Worm (Caenorhabditis elegans) whole organism, young adult: Measurements from ENCODE around the gene ptp-5.1.

Experiments
- B0019.2 ChIP-seq: fragments of 200-800 bp; sonication (Bioruptor generic); conservative IDR thresholded peaks from 2 replicates; pipeline ENCODE4 v1.3.6; 2022; ENCODE audit warnings: missing genetic modification reagents, missing genetic modification characterization, missing compliant biosample characterization
- B0336.3 ChIP-seq: fragments of 200-800 bp; sonication (Bioruptor generic); IDR thresholded peaks from 2 replicates; pipeline ENCODE4 v1.3.6; 2022; ENCODE audit warnings: missing genetic modification characterization, missing compliant biosample characterization
- F23B12.7 ChIP-seq: sonication (generic microtip); optimal IDR thresholded peaks from 2 replicates; lab custom pipeline; 2017; ENCODE audit warnings: missing genetic modification characterization, mild to moderate bottlenecking, missing compliant biosample characterization, antibody characterized with exemption, moderate library complexity; ENCODE audit not compliant: insufficient read depth
- F37B4.10 ChIP-seq: fragments of 200-800 bp; sonication (Bioruptor generic); IDR thresholded peaks from 2 replicates; pipeline ENCODE4 v1.3.6; 2022; ENCODE audit warnings: missing genetic modification characterization, missing compliant biosample characterization
- F49E8.2 ChIP-seq: sonication (generic microtip); optimal IDR thresholded peaks from 3 replicates; lab custom pipeline; 2017; ENCODE audit warnings: missing genetic modification characterization, mild to moderate bottlenecking, missing compliant biosample characterization, antibody characterized with exemption, moderate library complexity; ENCODE audit not compliant: insufficient read depth
- F52B5.7 ChIP-seq: sonication (generic microtip); optimal IDR thresholded peaks from 2 replicates; lab custom pipeline; 2016; ENCODE audit warnings: mild to moderate bottlenecking, missing genetic modification characterization, missing compliant biosample characterization
- F57A8.1 ChIP-seq: fragments of 200-800 bp; sonication (Bioruptor generic); optimal IDR thresholded peaks from 2 replicates; lab custom pipeline; 2018; ENCODE audit warnings: mild to moderate bottlenecking, missing genetic modification characterization, moderate library complexity, missing compliant biosample characterization
- akir-1 ChIP-seq: fragments of 200-800 bp; sonication (Bioruptor generic); optimal IDR thresholded peaks from 2 replicates; lab custom pipeline; 2018; ENCODE audit warnings: mild to moderate bottlenecking, missing genetic modification characterization, moderate library complexity, missing compliant biosample characterization
- aptf-3 ChIP-seq: fragments of 200-800 bp; sonication (Bioruptor generic); IDR thresholded peaks from 2 replicates; pipeline ENCODE4 v1.3.6; 2022; ENCODE audit warnings: missing genetic modification characterization, missing compliant biosample characterization
- atf-7 ChIP-seq: sonication (generic microtip); optimal IDR thresholded peaks from 2 replicates; lab custom pipeline; 2017; ENCODE audit warnings: mild to moderate bottlenecking, missing genetic modification characterization, missing compliant biosample characterization
- attf-5 ChIP-seq: fragments of 200-800 bp; sonication (Bioruptor generic); optimal IDR thresholded peaks from 2 replicates; lab custom pipeline; 2018; ENCODE audit warnings: mild to moderate bottlenecking, missing genetic modification characterization, missing compliant biosample characterization
- bed-1 ChIP-seq: fragments of 200-800 bp; sonication (Bioruptor generic); IDR thresholded peaks from 2 replicates; pipeline ENCODE4 v1.3.6; 2022; ENCODE audit warnings: missing genetic modification reagents, missing genetic modification characterization, missing compliant biosample characterization
- bed-2 ChIP-seq: fragments of 200-800 bp; sonication (Bioruptor generic); IDR thresholded peaks from 2 replicates; pipeline ENCODE4 v1.3.6; 2022; ENCODE audit warnings: missing genetic modification reagents, missing genetic modification characterization, missing compliant biosample characterization
- ceh-79 ChIP-seq: sonication (generic microtip); optimal IDR thresholded peaks from 2 replicates; lab custom pipeline; 2017; ENCODE audit warnings: mild to moderate bottlenecking, missing genetic modification characterization, missing compliant biosample characterization
- ceh-91 ChIP-seq: fragments of 200-800 bp; sonication (Bioruptor generic); IDR thresholded peaks from 2 replicates; pipeline ENCODE4 v1.3.6; 2022; ENCODE audit warnings: missing genetic modification reagents, missing genetic modification characterization, missing compliant biosample characterization
- egl-18 ChIP-seq: fragments of 200-800 bp; sonication (Bioruptor generic); IDR thresholded peaks from 2 replicates; pipeline ENCODE4 v1.3.6; 2022; ENCODE audit warnings: missing genetic modification reagents, missing genetic modification characterization, missing compliant biosample characterization
- egl-44 ChIP-seq: fragments of 200-800 bp; sonication (Bioruptor generic); IDR thresholded peaks from 2 replicates; pipeline ENCODE4 v1.3.6; 2022; ENCODE audit warnings: missing genetic modification reagents, missing genetic modification characterization, missing compliant biosample characterization
- ekl-4 ChIP-seq: fragments of 200-800 bp; sonication (Bioruptor generic); IDR thresholded peaks from 2 replicates; pipeline ENCODE4 v1.3.6; 2022; ENCODE audit warnings: missing genetic modification reagents, missing genetic modification characterization, missing compliant biosample characterization
- ets-4 ChIP-seq: fragments of 200-800 bp; sonication (Bioruptor generic); optimal IDR thresholded peaks from 2 replicates; lab custom pipeline; 2018; ENCODE audit warnings: mild to moderate bottlenecking, missing genetic modification characterization, missing compliant biosample characterization
- him-1 ChIP-seq: sonication (generic microtip); optimal IDR thresholded peaks from 2 replicates; lab custom pipeline; 2016; ENCODE audit warnings: missing genotype, missing genetic modification reagents, missing genetic modification characterization, missing compliant biosample characterization
- hmg-1.2 ChIP-seq: fragments of 200-800 bp; sonication (Bioruptor generic); IDR thresholded peaks from 2 replicates; pipeline ENCODE4 v1.3.6; 2022; ENCODE audit warnings: missing genetic modification reagents, missing genetic modification characterization, missing compliant biosample characterization
- hrde-1 ChIP-seq: sonication (generic microtip); optimal IDR thresholded peaks from 2 replicates; lab custom pipeline; 2016; ENCODE audit warnings: missing genetic modification characterization, mild to moderate bottlenecking, missing compliant biosample characterization, moderate library complexity, missing genotype, missing genetic modification reagents, borderline replicate concordance
- let-526 ChIP-seq: fragments of 200-800 bp; sonication (Bioruptor generic); IDR thresholded peaks from 2 replicates; pipeline ENCODE4 v1.3.6; 2022; ENCODE audit warnings: missing genetic modification reagents, missing genetic modification characterization, missing compliant biosample characterization
- lir-1 ChIP-seq: fragments of 200-800 bp; sonication (Bioruptor generic); conservative IDR thresholded peaks from 2 replicates; pipeline ENCODE4 v1.3.6; 2022; ENCODE audit warnings: missing genetic modification reagents, missing genetic modification characterization, missing compliant biosample characterization
- lsy-27 ChIP-seq: sonication (generic microtip); optimal IDR thresholded peaks from 2 replicates; lab custom pipeline; 2017; ENCODE audit warnings: missing genetic modification characterization, mild to moderate bottlenecking, missing compliant biosample characterization, antibody characterized with exemption, missing genotype, borderline replicate concordance; ENCODE audit not compliant: insufficient read depth
- nfya-2 ChIP-seq: fragments of 200-800 bp; sonication (Bioruptor generic); IDR thresholded peaks from 2 replicates; pipeline ENCODE4 v1.3.6; 2022; ENCODE audit warnings: missing genetic modification reagents, missing genetic modification characterization, missing compliant biosample characterization
- nfyb-1 ChIP-seq: fragments of 200-800 bp; sonication (Bioruptor generic); IDR thresholded peaks from 2 replicates; pipeline ENCODE4 v1.3.6; 2022; ENCODE audit warnings: missing genetic modification reagents, missing genetic modification characterization, missing compliant biosample characterization
- nhr-179 ChIP-seq: sonication (generic microtip); optimal IDR thresholded peaks from 2 replicates; lab custom pipeline; 2016; ENCODE audit warnings: mild to moderate bottlenecking, missing genetic modification characterization, missing compliant biosample characterization
- nhr-80 ChIP-seq: sonication (generic microtip); optimal IDR thresholded peaks from 2 replicates; lab custom pipeline; 2016; ENCODE audit warnings: missing genetic modification characterization, missing compliant biosample characterization
- pbrm-1 ChIP-seq: fragments of 200-800 bp; sonication (Bioruptor generic); IDR thresholded peaks from 2 replicates; pipeline ENCODE4 v1.3.6; 2022; ENCODE audit warnings: missing genetic modification reagents, missing genetic modification characterization, missing compliant biosample characterization
- rcor-1 ChIP-seq: fragments of 200-800 bp; sonication (Bioruptor generic); IDR thresholded peaks from 2 replicates; pipeline ENCODE4 v1.3.6; 2022; ENCODE audit warnings: missing genetic modification reagents, missing genetic modification characterization, missing compliant biosample characterization
- rec-8 ChIP-seq, 2 experiments: sonication (generic microtip); optimal IDR thresholded peaks; 2 replicates each; lab custom pipeline; 2016; ENCODE audit warnings: mild to moderate bottlenecking in 2 of 2, missing genetic modification characterization in 2 of 2, missing genetic modification reagents in 2 of 2, missing genotype in 2 of 2, missing biosample characterization in 1 of 2, missing compliant biosample characterization in 1 of 2, moderate library complexity in 1 of 2
- snpc-1.1 ChIP-seq: sonication (generic microtip); optimal IDR thresholded peaks from 2 replicates; lab custom pipeline; 2017; ENCODE audit warnings: missing genetic modification characterization, mild to moderate bottlenecking, missing compliant biosample characterization, antibody characterized with exemption, moderate library complexity, missing genotype, missing genetic modification reagents; ENCODE audit not compliant: insufficient read depth
- snpc-3.4 ChIP-seq: sonication (generic microtip); optimal IDR thresholded peaks from 2 replicates; lab custom pipeline; 2017; ENCODE audit warnings: missing genetic modification characterization, mild to moderate bottlenecking, missing compliant biosample characterization, antibody characterized with exemption, moderate library complexity, missing genotype, missing genetic modification reagents
- somi-1 ChIP-seq: fragments of 200-800 bp; sonication (Bioruptor generic); optimal IDR thresholded peaks from 2 replicates; lab custom pipeline; 2018; ENCODE audit warnings: mild to moderate bottlenecking, missing genetic modification characterization, missing compliant biosample characterization
- tlf-1 ChIP-seq: fragments of 200-800 bp; sonication (Bioruptor generic); optimal IDR thresholded peaks from 2 replicates; lab custom pipeline; 2018; ENCODE audit warnings: mild to moderate bottlenecking, missing genetic modification characterization, missing compliant biosample characterization
- unc-130 ChIP-seq: sonication (generic microtip); optimal IDR thresholded peaks from 2 replicates; lab custom pipeline; 2016; ENCODE audit warnings: missing genetic modification reagents, missing genetic modification characterization, missing compliant biosample characterization
- unc-62 ChIP-seq: fragments of 150-350 bp; optimal IDR thresholded peaks from 2 replicates; lab custom pipeline; 2014; ENCODE audit warnings: missing biosample characterization, missing genetic modification reagents, missing genetic modification characterization
- ztf-22 ChIP-seq: fragments of 200-800 bp; sonication (Bioruptor generic); optimal IDR thresholded peaks from 2 replicates; lab custom pipeline; 2018; ENCODE audit warnings: mild to moderate bottlenecking, missing genetic modification characterization, moderate library complexity, missing compliant biosample characterization
- ztf-26 ChIP-seq: sonication (generic microtip); optimal IDR thresholded peaks from 2 replicates; lab custom pipeline; 2017; ENCODE audit warnings: missing genetic modification characterization, missing compliant biosample characterization
- ztf-3 ChIP-seq: fragments of 200-800 bp; sonication (Bioruptor generic); optimal IDR thresholded peaks from 2 replicates; lab custom pipeline; 2018; ENCODE audit warnings: mild to moderate bottlenecking, missing genetic modification characterization, missing compliant biosample characterization
- ztf-6 ChIP-seq: fragments of 200-800 bp; sonication (Bioruptor generic); IDR thresholded peaks from 2 replicates; pipeline ENCODE4 v1.3.6; 2022; ENCODE audit warnings: missing genetic modification reagents, missing genetic modification characterization, missing compliant biosample characterization

The ptp-5.1 gene

ce11 chrIV:5195531-5195930 lies 29.4 kb downstream of the ptp-5.1 start, which contains the start of gene gpa-18:
gpa-18 (minus strand) TSS chrIV:5195631.
- TF ChIP-seq atf-7 (tag; lab: Kevin White, UChicago) (no peak), nhr-179 (no peak), rcor-1 (GFP tag; lab: Robert Waterston, UW) (no peak), aptf-3 (GFP tag; lab: Robert Waterston, UW) (no peak), pbrm-1 (GFP tag; lab: Robert Waterston, UW) (no peak), B0019.2 (GFP tag; lab: Robert Waterston, UW) (no peak), attf-5 (GFP tag; lab: Kevin White, UChicago) (no peak), ztf-3 (GFP tag; lab: Kevin White, UChicago) (no peak), lsy-27 (tag; lab: Kevin White, UChicago) (no peak), F49E8.2 (tag; lab: Kevin White, UChicago) (no peak)
- TF ChIP-seq, all 124 proteins: peak for 0

- TF ChIP-seq egl-18 (no peak), ets-4 (GFP tag; lab: Kevin White, UChicago) (no peak), F37B4.10 (GFP tag; lab: Robert Waterston, UW) (no peak), tlf-1 (no peak), nhr-80 (tag; lab: Kevin White, UChicago) (no peak)
- TF ChIP-seq, all 124 proteins: peak for 0
Measured at ce11 chrIV:5200813-5201212, 34.7 kb downstream of the ptp-5.1 start.

- TF ChIP-seq nfya-2 (GFP tag; lab: Robert Waterston, UW) (no peak), B0336.3 (no peak)
Measured at ce11 chrIV:5202575-5202974, 36.4 kb downstream of the ptp-5.1 start.

DNA sequence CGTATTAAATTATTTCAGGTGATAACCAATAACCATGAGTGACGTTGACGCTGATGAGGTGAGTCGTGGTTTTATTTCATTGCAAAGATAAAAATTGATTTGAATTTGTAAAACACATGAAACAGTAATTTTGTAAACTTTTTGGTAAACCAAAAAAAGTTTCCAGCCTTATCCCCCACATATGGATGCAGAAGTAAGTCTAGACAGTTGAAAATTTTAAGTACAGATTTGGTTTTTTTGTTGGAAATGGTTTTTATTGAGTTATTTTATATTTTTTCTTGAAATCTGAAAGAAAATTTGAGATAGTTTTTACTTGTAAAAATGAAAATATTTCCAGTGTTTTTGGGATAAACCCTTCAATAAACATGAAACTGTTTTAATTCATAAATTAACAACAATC lies 38.4 kb downstream of the ptp-5.1 start, which contains the start of gene tni-4:
Gene tni-4 (plus strand): TSS at position 19 of the 400 bp plus-strand sequence.
- TF ChIP-seq F52B5.7 (tag; lab: Kevin White, UChicago) (no peak), aptf-3 (GFP tag; lab: Robert Waterston, UW) (no peak), egl-44 (no peak), snpc-1.1 (tag; lab: Kevin White, UChicago) (no peak), ceh-79 (tag; lab: Kevin White, UChicago) (no peak), lir-1 (GFP tag; lab: Robert Waterston, UW) (no peak), F23B12.7 (tag; lab: Kevin White, UChicago) (no peak)

- no peak for TF ChIP-seq ztf-6
- no peak for TF ChIP-seq attf-5 (GFP tag; lab: Kevin White, UChicago)
- no peak for TF ChIP-seq nfyb-1 (GFP tag; lab: Robert Waterston, UW)
- TF ChIP-seq akir-1 (GFP tag; lab: Kevin White, UChicago) = no peak
- TF ChIP-seq F57A8.1 (GFP tag; lab: Kevin White, UChicago) = no peak
- no peak for TF ChIP-seq bed-1 (GFP tag; lab: Robert Waterston, UW)
- TF ChIP-seq somi-1 (GFP tag; lab: Kevin White, UChicago) = no peak
- TF ChIP-seq him-1 = no peak
- no peak for TF ChIP-seq unc-130 (GFP tag; lab: Kevin White, UChicago)
- no peak for TF ChIP-seq ztf-26 (tag; lab: Kevin White, UChicago)
- TF ChIP-seq hmg-1.2 (GFP tag; lab: Robert Waterston, UW) = no peak
- no peak for TF ChIP-seq unc-62
- no peak for TF ChIP-seq ceh-91 (GFP tag; lab: Robert Waterston, UW)
- TF ChIP-seq rec-8 (tag; optimal IDR thresholded peaks at IDR 0.05; lab: Kevin White, UChicago) = no peak
- no peak for TF ChIP-seq snpc-3.4 (tag; lab: Kevin White, UChicago)
- TF ChIP-seq lir-1 (GFP tag; lab: Robert Waterston, UW) = no peak
- TF ChIP-seq ekl-4 (GFP tag; lab: Robert Waterston, UW) = 0 out of 2 replicates have a peak, but pooled peaks have one; percentile 19
- TF ChIP-seq ztf-22 (GFP tag; lab: Kevin White, UChicago) = no peak
- TF ChIP-seq hrde-1 (tag; lab: Kevin White, UChicago) = peak; percentile 3
- no peak for TF ChIP-seq let-526 (GFP tag; lab: Robert Waterston, UW)
- TF ChIP-seq bed-2 (GFP tag; lab: Robert Waterston, UW) = no peak
Measured at ce11 chrIV:5206716-5207115, 40.6 kb downstream of the ptp-5.1 start.
